In the genomic region with DNA sequence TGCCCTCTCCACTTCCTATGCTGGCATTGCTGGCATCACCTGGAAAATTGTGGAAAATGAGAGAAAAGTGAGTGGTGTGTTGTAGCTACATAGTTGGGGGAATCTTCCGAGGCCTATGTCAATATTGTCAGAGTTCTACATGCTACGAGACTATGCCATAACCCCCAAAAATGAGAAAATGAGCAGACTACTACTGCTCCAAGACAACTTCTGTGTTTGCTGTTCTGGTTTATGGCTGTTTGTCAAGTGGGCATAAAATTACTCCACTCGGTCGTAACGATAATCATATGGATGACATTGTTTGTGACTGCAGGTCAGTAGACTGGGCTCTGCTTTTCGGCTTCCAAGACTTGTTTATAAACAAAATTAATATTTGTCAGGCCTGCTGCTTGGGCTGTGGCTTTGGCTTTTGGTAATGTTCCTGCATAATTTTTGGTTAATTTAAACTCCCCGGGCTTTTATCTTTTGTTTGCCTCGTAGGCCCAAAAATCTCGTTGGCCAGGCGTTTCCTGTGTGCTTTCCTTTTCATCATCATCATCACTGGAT, we compare ENCODE assay signal across 1 fruit fly cellular context.
TF ChIP-seq lines count a peak whose summit lies in the region.

No protein-coding gene starts in this region.

TF ChIP-seq in whole organism, embryonic, 481 proteins besides CTCF, POLR2A, EP300 and RAD21 (continued from another document):
- TF ChIP-seq Med (GFP tag; lab: Kevin White, UChicago) = peak; percentile 79
- no peak for TF ChIP-seq CG12219 (GFP tag; optimal IDR thresholded peaks at IDR 0.05; lab: Kevin White, UChicago)
- TF ChIP-seq ci (GFP tag; IDR thresholded peaks at IDR 0.05; lab: Robert Waterston, UW) = peak; percentile 34; the same call in 1 of the 3 replicates
- 0 out of 2 replicates have a peak, but pooled peaks have one; percentile 25 for TF ChIP-seq CG16779 (GFP tag; IDR thresholded peaks at IDR 0.05; lab: Robert Waterston, UW)
- TF ChIP-seq B-H1 (GFP tag; IDR thresholded peaks at IDR 0.05; lab: Robert Waterston, UW) = no peak
- TF ChIP-seq Blimp-1 (GFP tag; optimal IDR thresholded peaks at IDR 0.05; lab: Kevin White, UChicago) = peak; percentile 31
- peak; percentile 46 for TF ChIP-seq CG6813 (GFP tag; optimal IDR thresholded peaks at IDR 0.05; lab: Kevin White, UChicago)
- peak; percentile 2 for TF ChIP-seq MTF-1 (GFP tag; optimal IDR thresholded peaks at IDR 0.05; lab: Kevin White, UChicago; ENCODE audit: borderline replicate concordance)
- peak; percentile 17 for TF ChIP-seq Max (GFP tag; optimal IDR thresholded peaks at IDR 0.05; lab: Kevin White, UChicago)
- TF ChIP-seq CG11398 (GFP tag; optimal IDR thresholded peaks at IDR 0.05; lab: Kevin White, UChicago) = peak; percentile 1
- no peak for TF ChIP-seq wor (GFP tag; IDR thresholded peaks at IDR 0.05; lab: Robert Waterston, UW)
- TF ChIP-seq her (GFP tag; optimal IDR thresholded peaks at IDR 0.05; lab: Kevin White, UChicago) = peak; percentile 6
- peak; percentile 59 for TF ChIP-seq sens (GFP tag; lab: Kevin White, UChicago)
- TF ChIP-seq Pdp1 (GFP tag; optimal IDR thresholded peaks at IDR 0.05; lab: Kevin White, UChicago) = peak in 1 of 2 experiments; percentile 39
- TF ChIP-seq CG14710 (tag; optimal IDR thresholded peaks at IDR 0.05; lab: Kevin White, UChicago) = peak; percentile 21
- TF ChIP-seq CG17328 (GFP tag; IDR thresholded peaks at IDR 0.05; lab: Robert Waterston, UW) = 0 out of 2 replicates have a peak, but pooled peaks have one; percentile 22
- TF ChIP-seq jumu (GFP tag; optimal IDR thresholded peaks at IDR 0.05; lab: Kevin White, UChicago) = peak; percentile 1
- peak; percentile 3 for TF ChIP-seq CG10462 (GFP tag; optimal IDR thresholded peaks at IDR 0.05; lab: Kevin White, UChicago)
- TF ChIP-seq CG1602 (GFP tag; optimal IDR thresholded peaks at IDR 0.05; lab: Kevin White, UChicago) = no peak
- no peak for TF ChIP-seq toy (GFP tag; IDR thresholded peaks at IDR 0.05; lab: Robert Waterston, UW)
- peak; percentile 41 for TF ChIP-seq wek (GFP tag; optimal IDR thresholded peaks at IDR 0.05; lab: Kevin White, UChicago)
- TF ChIP-seq CG33557 (GFP tag; optimal IDR thresholded peaks at IDR 0.05; lab: Kevin White, UChicago) = peak; percentile 62
- TF ChIP-seq CG16863 (GFP tag; optimal IDR thresholded peaks at IDR 0.05; lab: Kevin White, UChicago) = peak; percentile 28
- TF ChIP-seq CG15601 (tag; optimal IDR thresholded peaks at IDR 0.05; lab: Kevin White, UChicago) = peak; percentile 65
- peak; percentile 1 for TF ChIP-seq CG18599 (GFP tag; optimal IDR thresholded peaks at IDR 0.05; lab: Kevin White, UChicago)
- peak; percentile 59 for TF ChIP-seq Asciz (GFP tag; optimal IDR thresholded peaks at IDR 0.05; lab: Kevin White, UChicago)
- TF ChIP-seq eve (GFP tag; optimal IDR thresholded peaks at IDR 0.05; lab: Kevin White, UChicago) = peak in 1 of 2 experiments; percentile 42
- no peak for TF ChIP-seq Spps (tag; optimal IDR thresholded peaks at IDR 0.05; lab: Kevin White, UChicago)
- no peak for TF ChIP-seq ind (GFP tag; optimal IDR thresholded peaks at IDR 0.05; lab: Kevin White, UChicago)
- peak; percentile 20 for TF ChIP-seq CG10431 (GFP tag; optimal IDR thresholded peaks at IDR 0.05; lab: Kevin White, UChicago)
- no peak for TF ChIP-seq Elba2 (GFP tag; optimal IDR thresholded peaks at IDR 0.05; lab: Kevin White, UChicago)
- peak; percentile 53 for TF ChIP-seq CG1603 (tag; optimal IDR thresholded peaks at IDR 0.05; lab: Kevin White, UChicago)
- peak in 1 of 2 experiments; percentile 45 for TF ChIP-seq bsh (GFP tag; optimal IDR thresholded peaks at IDR 0.05; lab: Kevin White, UChicago)
- TF ChIP-seq chif (GFP tag; optimal IDR thresholded peaks at IDR 0.05; lab: Kevin White, UChicago) = peak in 1 of 2 experiments; percentile 6
- TF ChIP-seq CG18011 (GFP tag; optimal IDR thresholded peaks at IDR 0.05; lab: Kevin White, UChicago) = peak; percentile 47
- peak; percentile 8 for TF ChIP-seq gcm (GFP tag; optimal IDR thresholded peaks at IDR 0.05; lab: Kevin White, UChicago)
- TF ChIP-seq CG7745 (tag; optimal IDR thresholded peaks at IDR 0.05; lab: Kevin White, UChicago) = peak; percentile 58
- TF ChIP-seq nerfin-1 (tag; optimal IDR thresholded peaks at IDR 0.05; lab: Kevin White, UChicago) = peak; percentile 1
- TF ChIP-seq twi (tag; optimal IDR thresholded peaks at IDR 0.05; lab: Kevin White, UChicago) = peak; percentile 20
- no peak for TF ChIP-seq da (GFP tag; optimal IDR thresholded peaks at IDR 0.05; lab: Kevin White, UChicago)
- TF ChIP-seq CG13424 (tag; optimal IDR thresholded peaks at IDR 0.05; lab: Kevin White, UChicago) = peak; percentile 5
- TF ChIP-seq E2f2 (GFP tag; IDR thresholded peaks at IDR 0.05; lab: Robert Waterston, UW) = no peak
- TF ChIP-seq unpg (GFP tag; optimal IDR thresholded peaks at IDR 0.05; lab: Kevin White, UChicago) = peak; percentile 7
- peak; percentile 43 for TF ChIP-seq fd64A (GFP tag; optimal IDR thresholded peaks at IDR 0.05; lab: Kevin White, UChicago)
- TF ChIP-seq Awh (GFP tag; IDR thresholded peaks at IDR 0.05; lab: Robert Waterston, UW) = 0 out of 2 replicates have a peak, but pooled peaks have one; percentile 22
- peak; percentile 10 for TF ChIP-seq CG8388 (GFP tag; optimal IDR thresholded peaks at IDR 0.05; lab: Kevin White, UChicago)
- peak; percentile 68 for TF ChIP-seq Kr (GFP tag; optimal IDR thresholded peaks at IDR 0.05; lab: Kevin White, UChicago)
- TF ChIP-seq CG33213 (GFP tag; optimal IDR thresholded peaks at IDR 0.05; lab: Kevin White, UChicago) = peak; percentile 26
- peak; percentile 1 for TF ChIP-seq odd (GFP tag; optimal IDR thresholded peaks at IDR 0.05; lab: Kevin White, UChicago)
- TF ChIP-seq ATbp (GFP tag; optimal IDR thresholded peaks at IDR 0.05; lab: Kevin White, UChicago) = peak; percentile 59
- peak; percentile 54 for TF ChIP-seq bigmax (GFP tag; optimal IDR thresholded peaks at IDR 0.05; lab: Kevin White, UChicago)
- 0 out of 3 replicates have a peak, but pooled peaks have one; percentile 7 for TF ChIP-seq z (GFP tag; IDR thresholded peaks at IDR 0.05; lab: Robert Waterston, UW)
- TF ChIP-seq CG10209 (GFP tag; optimal IDR thresholded peaks at IDR 0.05; lab: Kevin White, UChicago) = peak; percentile 8
- TF ChIP-seq CrebB (tag; optimal IDR thresholded peaks at IDR 0.05; lab: Kevin White, UChicago) = peak; percentile 20
- 0 out of 2 replicates have a peak, but pooled peaks have one; percentile 13 for TF ChIP-seq sens-2 (GFP tag; IDR thresholded peaks at IDR 0.05; lab: Robert Waterston, UW)
- TF ChIP-seq CG2712 (tag; optimal IDR thresholded peaks at IDR 0.05; lab: Kevin White, UChicago) = peak; percentile 26
- peak; percentile 0 for TF ChIP-seq salm (tag; optimal IDR thresholded peaks at IDR 0.05; lab: Kevin White, UChicago)
- TF ChIP-seq CG17361 (GFP tag; IDR thresholded peaks at IDR 0.05; lab: Robert Waterston, UW) = no peak
- peak; percentile 48 for TF ChIP-seq Vsx1 (GFP tag; optimal IDR thresholded peaks at IDR 0.05; lab: Kevin White, UChicago)
- TF ChIP-seq CG18262 (tag; optimal IDR thresholded peaks at IDR 0.05; lab: Kevin White, UChicago) = peak; percentile 12
